Fruit fly (Drosophila melanogaster) whole organism, adult: ENCODE data around the gene plh.

Experiments used
- CG14711 ChIP-seq: fragments of 200-800 bp; sonication (Bioruptor generic); optimal IDR thresholded peaks from 2 replicates; lab custom pipeline; 2018; ENCODE audit warnings: missing biosample characterization, mild to moderate bottlenecking, missing genetic modification characterization, moderate library complexity
- kay ChIP-seq: fragments of 200-800 bp; sonication (Bioruptor generic); peaks from one replicate; lab custom pipeline; 2016; ENCODE audit warnings: missing biosample characterization, missing genetic modification characterization, borderline replicate concordance

DNA sequence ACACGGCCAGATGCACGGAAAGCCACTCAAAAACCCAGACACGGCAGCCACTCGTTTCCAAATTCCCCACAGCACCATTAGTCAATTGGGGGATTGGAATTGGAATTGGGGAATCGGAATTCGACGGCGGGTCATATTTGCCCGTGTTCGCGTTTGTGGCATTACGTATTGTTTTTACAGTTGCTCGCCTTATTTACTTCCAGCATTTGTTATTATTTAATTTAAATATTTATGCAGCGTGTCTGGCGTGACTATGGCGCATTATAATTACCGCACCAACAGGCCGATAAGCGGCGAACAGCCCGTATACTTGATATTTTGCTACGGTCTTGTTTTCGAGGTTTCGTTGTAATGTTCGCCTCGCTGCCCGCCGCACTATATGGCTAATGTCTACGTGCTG is 4.3 kb upstream of the plh start:
- no peak for TF ChIP-seq kay (GFP tag; lab: Kevin White, UChicago)
- TF ChIP-seq CG14711, result no peak
